Fruit fly (Drosophila melanogaster) whole organism, embryonic: ENCODE measurements around the gene Kr-h2.

Experiments used
- Antp ChIP-seq: fragments of 200-800 bp; sonication (Bioruptor generic); optimal IDR thresholded peaks from 3 replicates; lab custom pipeline; 2016; ENCODE audit warnings: missing biosample characterization, missing genetic modification characterization
- BEAF-32 ChIP-seq: fragments of 200-800 bp; sonication (Bioruptor generic); optimal IDR thresholded peaks from 3 replicates; lab custom pipeline; 2017; ENCODE audit warnings: missing biosample characterization, missing genetic modification characterization, mild to moderate bottlenecking, moderate library complexity, missing genetic modification reagents
- CG11093 ChIP-seq: fragments of 200-800 bp; sonication (Bioruptor generic); IDR thresholded peaks from 3 replicates; pipeline ENCODE4 v1.3.6; 2022; ENCODE audit warnings: missing biosample characterization, missing genetic modification characterization
- CG11247 ChIP-seq: fragments of 200-800 bp; sonication (Bioruptor generic); IDR thresholded peaks from 2 replicates; pipeline ENCODE4 v1.3.6; 2022; ENCODE audit warnings: missing biosample characterization, missing genetic modification characterization
- CG11398 ChIP-seq: fragments of 200-800 bp; sonication (Bioruptor generic); optimal IDR thresholded peaks from 2 replicates; lab custom pipeline; 2016; ENCODE audit warnings: missing biosample characterization, missing genetic modification characterization
- CG11560 ChIP-seq: fragments of 200-800 bp; sonication (Bioruptor generic); IDR thresholded peaks from 3 replicates; pipeline ENCODE4 v1.3.6; 2022; ENCODE audit warnings: missing biosample characterization, missing genetic modification characterization
- CG13123 ChIP-seq: fragments of 200-800 bp; sonication (Bioruptor generic); optimal IDR thresholded peaks from 2 replicates; lab custom pipeline; 2016; ENCODE audit warnings: missing biosample characterization, missing genetic modification characterization
- CG13894 ChIP-seq: fragments of 200-800 bp; sonication (Bioruptor generic); optimal IDR thresholded peaks from 3 replicates; lab custom pipeline; 2018; ENCODE audit warnings: missing biosample characterization, mild to moderate bottlenecking, missing genetic modification characterization, moderate library complexity
- CG14965 ChIP-seq: fragments of 200-800 bp; sonication (Bioruptor generic); optimal IDR thresholded peaks from 2 replicates; lab custom pipeline; 2016; ENCODE audit warnings: missing biosample characterization, missing genetic modification characterization, borderline replicate concordance
- CG15696 ChIP-seq: fragments of 200-800 bp; sonication (Bioruptor generic); optimal IDR thresholded peaks from 2 replicates; lab custom pipeline; 2019; ENCODE audit warnings: missing biosample characterization, mild to moderate bottlenecking, missing genetic modification characterization, moderate library complexity
- CG16863 ChIP-seq: fragments of 200-800 bp; sonication (Bioruptor generic); optimal IDR thresholded peaks from 3 replicates; lab custom pipeline; 2016; ENCODE audit warnings: missing biosample characterization, missing genetic modification characterization
- CG18619 ChIP-seq: fragments of 200-800 bp; sonication (Bioruptor generic); optimal IDR thresholded peaks from 3 replicates; lab custom pipeline; 2017; ENCODE audit warnings: missing biosample characterization, mild to moderate bottlenecking, missing genetic modification characterization
- CG2129 ChIP-seq: fragments of 200-800 bp; sonication (Bioruptor generic); IDR thresholded peaks from 2 replicates; pipeline ENCODE4 v1.3.6; 2022; ENCODE audit warnings: missing biosample characterization, missing genetic modification characterization; ENCODE audit not compliant: partially characterized antibody
- CG3065 ChIP-seq: fragments of 200-800 bp; sonication (Bioruptor generic); optimal IDR thresholded peaks from 2 replicates; lab custom pipeline; 2016; ENCODE audit warnings: missing biosample characterization, missing genetic modification characterization
- CG6254 ChIP-seq: fragments of 200-800 bp; sonication (Bioruptor generic); optimal IDR thresholded peaks from 3 replicates; lab custom pipeline; 2017; ENCODE audit warnings: mild to moderate bottlenecking, missing biosample characterization, missing genetic modification reagents, missing genetic modification characterization
- CG7271 ChIP-seq: fragments of 200-800 bp; sonication (Bioruptor generic); optimal IDR thresholded peaks from 2 replicates; lab custom pipeline; 2018; ENCODE audit warnings: missing biosample characterization, mild to moderate bottlenecking, missing genetic modification characterization, moderate library complexity
- CG9609 ChIP-seq: fragments of 200-800 bp; sonication (Bioruptor generic); optimal IDR thresholded peaks from 3 replicates; lab custom pipeline; 2016; ENCODE audit warnings: missing biosample characterization, missing genetic modification characterization
- CoRest ChIP-seq: fragments of 200-800 bp; sonication (Bioruptor generic); optimal IDR thresholded peaks from 3 replicates; lab custom pipeline; 2018; ENCODE audit warnings: missing biosample characterization, mild to moderate bottlenecking, missing genetic modification characterization, moderate library complexity
- D19A ChIP-seq: fragments of 200-800 bp; optimal IDR thresholded peaks from 3 replicates; lab custom pipeline; 2019; ENCODE audit warnings: missing biosample characterization, mild to moderate bottlenecking, missing genetic modification characterization, moderate library complexity
- Dad ChIP-seq: fragments of 200-800 bp; sonication (Bioruptor generic); optimal IDR thresholded peaks from 3 replicates; lab custom pipeline; 2016; ENCODE audit warnings: missing biosample characterization, missing genetic modification characterization
- Dbx ChIP-seq: fragments of 200-800 bp; sonication (Bioruptor generic); IDR thresholded peaks from 3 replicates; pipeline ENCODE4 v1.3.6; 2022; ENCODE audit warnings: missing biosample characterization, missing genetic modification characterization
- E2f2 ChIP-seq: fragments of 200-800 bp; sonication (Bioruptor generic); IDR thresholded peaks from 2 replicates; pipeline ENCODE4 v1.3.6; 2022; ENCODE audit warnings: missing biosample characterization, missing genetic modification characterization
- Eip74EF ChIP-seq, 2 experiments: fragments of 200-800 bp in 1 of 2; fragments of >200 bp in 1 of 2; sonication (Bioruptor generic) in 1 of 2; optimal IDR thresholded peaks; 2 replicates each; lab custom pipeline; 2017 to 2019; ENCODE audit warnings: missing biosample characterization in 2 of 2, missing genetic modification characterization in 2 of 2, mild to moderate bottlenecking in 1 of 2, moderate library complexity in 1 of 2
- Ets65A ChIP-seq: fragments of 200-800 bp; sonication (Bioruptor generic); peaks from one replicate; lab custom pipeline; 2016; ENCODE audit warnings: missing biosample characterization, missing genetic modification characterization
- Ets97D ChIP-seq: fragments of 200-800 bp; sonication (Bioruptor generic); optimal IDR thresholded peaks from 3 replicates; lab custom pipeline; 2016; ENCODE audit warnings: missing biosample characterization, missing genetic modification characterization
- Gsc ChIP-seq: fragments of 200-800 bp; sonication (Bioruptor generic); IDR thresholded peaks from 2 replicates; pipeline ENCODE4 v1.3.6; 2022; ENCODE audit warnings: missing biosample characterization, missing genetic modification characterization
- Gug ChIP-seq: fragments of 200-800 bp; sonication (Bioruptor generic); IDR thresholded peaks from 4 replicates; pipeline ENCODE4 v1.3.6; 2022; ENCODE audit warnings: missing biosample characterization, missing genetic modification characterization
- H2.0 ChIP-seq: fragments of 200-800 bp; sonication (Bioruptor generic); IDR thresholded peaks from 2 replicates; pipeline ENCODE4 v1.3.6; 2022; ENCODE audit warnings: missing biosample characterization, missing genetic modification characterization
- HLHmδ ChIP-seq: fragments of 200-800 bp; sonication (Bioruptor generic); optimal IDR thresholded peaks from 2 replicates; lab custom pipeline; 2018; ENCODE audit warnings: missing biosample characterization, mild to moderate bottlenecking, missing genetic modification characterization, moderate library complexity
- Meics ChIP-seq: fragments of 200-800 bp; sonication (Bioruptor generic); optimal IDR thresholded peaks from 2 replicates; lab custom pipeline; 2017; ENCODE audit warnings: missing biosample characterization, mild to moderate bottlenecking, missing genetic modification characterization
- Nf-YC ChIP-seq: fragments of 200-800 bp; optimal IDR thresholded peaks from 3 replicates; lab custom pipeline; 2019; ENCODE audit warnings: missing biosample characterization, mild to moderate bottlenecking, missing genetic modification characterization, moderate library complexity
- Oli ChIP-seq: fragments of 200-800 bp; sonication (Bioruptor generic); optimal IDR thresholded peaks from 2 replicates; lab custom pipeline; 2018; ENCODE audit warnings: missing biosample characterization, mild to moderate bottlenecking, missing genetic modification characterization, moderate library complexity
- Opbp ChIP-seq: fragments of 200-800 bp; sonication (Bioruptor generic); IDR thresholded peaks from 3 replicates; pipeline ENCODE4 v1.3.6; 2022; ENCODE audit warnings: missing biosample characterization, missing genetic modification characterization; ENCODE audit not compliant: partially characterized antibody
- Optix ChIP-seq: fragments of 200-800 bp; sonication (Bioruptor generic); IDR thresholded peaks from 3 replicates; pipeline ENCODE4 v1.3.6; 2022; ENCODE audit warnings: missing biosample characterization, missing genetic modification characterization
- Sox102F ChIP-seq: fragments of 200-800 bp; sonication (Bioruptor generic); optimal IDR thresholded peaks from 2 replicates; lab custom pipeline; 2018; ENCODE audit warnings: missing biosample characterization, mild to moderate bottlenecking, missing genetic modification characterization, moderate library complexity
- ara ChIP-seq: fragments of 200-800 bp; sonication (Bioruptor generic); IDR thresholded peaks from 2 replicates; pipeline ENCODE4 v1.3.6; 2022; ENCODE audit warnings: missing biosample characterization, missing genetic modification characterization
- bab2 ChIP-seq: fragments of 200-800 bp; sonication (Bioruptor generic); optimal IDR thresholded peaks from 2 replicates; lab custom pipeline; 2016; ENCODE audit warnings: missing biosample characterization, missing genetic modification characterization
- ci ChIP-seq: fragments of 200-800 bp; sonication (Bioruptor generic); IDR thresholded peaks from 3 replicates; pipeline ENCODE4 v1.3.6; 2022; ENCODE audit warnings: missing biosample characterization, missing genetic modification characterization
- dan ChIP-seq: fragments of 200-800 bp; sonication (Bioruptor generic); IDR thresholded peaks from 2 replicates; pipeline ENCODE4 v1.3.6; 2022; ENCODE audit warnings: missing biosample characterization, missing genetic modification characterization
- dm ChIP-seq: fragments of 200-800 bp; sonication (Bioruptor generic); optimal IDR thresholded peaks from 3 replicates; lab custom pipeline; 2016; ENCODE audit warnings: missing biosample characterization, missing genetic modification characterization
- ems ChIP-seq: fragments of 200-800 bp; sonication (Bioruptor generic); optimal IDR thresholded peaks from 3 replicates; lab custom pipeline; 2016; ENCODE audit warnings: missing biosample characterization, missing genetic modification characterization
- ham ChIP-seq: fragments of 200-800 bp; sonication (Bioruptor generic); IDR thresholded peaks from 2 replicates; pipeline ENCODE4 v1.3.6; 2022; ENCODE audit warnings: missing biosample characterization, missing genetic modification characterization
- ind ChIP-seq: fragments of 200-800 bp; sonication (Bioruptor generic); optimal IDR thresholded peaks from 3 replicates; lab custom pipeline; 2016; ENCODE audit warnings: missing biosample characterization, missing genetic modification characterization
- jumu ChIP-seq: fragments of 200-800 bp; sonication (Bioruptor generic); optimal IDR thresholded peaks from 3 replicates; lab custom pipeline; 2016; ENCODE audit warnings: missing biosample characterization, missing genetic modification characterization
- lola ChIP-seq, 3 experiments: fragments of >200 bp in 2 of 3; fragments of 200-800 bp in 1 of 3; sonication (Bioruptor generic) in 1 of 3; optimal IDR thresholded peaks; 2 replicates each; lab custom pipeline; 2017 to 2019; ENCODE audit warnings: missing biosample characterization in 3 of 3, missing genetic modification characterization in 3 of 3, mild to moderate bottlenecking in 1 of 3, moderate library complexity in 1 of 3
- peb ChIP-seq: fragments of 200-800 bp; sonication (Bioruptor generic); IDR thresholded peaks from 2 replicates; pipeline ENCODE4 v1.3.6; 2022; ENCODE audit warnings: missing biosample characterization, missing genetic modification characterization
- pho ChIP-seq: fragments of 200-800 bp; sonication (Bioruptor generic); optimal IDR thresholded peaks from 2 replicates; lab custom pipeline; 2016; ENCODE audit warnings: missing biosample characterization, missing genetic modification characterization
- ranshi ChIP-seq: fragments of 200-800 bp; sonication (Bioruptor generic); IDR thresholded peaks from 2 replicates; pipeline ENCODE4 v1.3.6; 2022; ENCODE audit warnings: missing biosample characterization, missing genetic modification characterization
- scrt ChIP-seq: fragments of 200-800 bp; sonication (Bioruptor generic); optimal IDR thresholded peaks from 2 replicates; lab custom pipeline; 2018; ENCODE audit warnings: missing biosample characterization, mild to moderate bottlenecking, missing genetic modification characterization, moderate library complexity
- stwl ChIP-seq: fragments of 200-800 bp; sonication (Bioruptor generic); optimal IDR thresholded peaks from 3 replicates; lab custom pipeline; 2018; ENCODE audit warnings: missing biosample characterization, mild to moderate bottlenecking, missing genetic modification characterization, moderate library complexity
- ttk ChIP-seq: fragments of 200-800 bp; sonication (Bioruptor generic); IDR thresholded peaks from 2 replicates; pipeline ENCODE4 v2.1.2; 2022; ENCODE audit warnings: missing biosample characterization, missing genetic modification characterization

The Kr-h2 gene

dm6 chr2L:6065823-6066222 is 5.0 kb upstream of the Kr-h2 start, which contains the start of the genes Fbw5 and CG9147 (continued):
- TF ChIP-seq CG11398 (GFP tag; lab: Kevin White, UChicago) (peak; percentile 99), D19A (tag; lab: Kevin White, UChicago) (peak; percentile 99), CG2129 (no peak), Opbp (GFP tag; lab: Robert Waterston, UW) (peak; percentile 57; the same call in 2 of the 3 replicates), Gug (GFP tag; lab: Robert Waterston, UW) (peak; percentile 99), CG15696 (tag; lab: Kevin White, UChicago) (peak; percentile 97), Nf-YC (tag; lab: Kevin White, UChicago) (peak; percentile 88), E2f2 (GFP tag; lab: Robert Waterston, UW) (peak; percentile 95), pho (GFP tag; lab: Kevin White, UChicago) (peak; percentile 99), CG13894 (tag; lab: Kevin White, UChicago) (peak; percentile 98), CG13123 (GFP tag; lab: Kevin White, UChicago) (peak; percentile 99), scrt (peak; percentile 97), Ets97D (GFP tag; lab: Kevin White, UChicago) (peak; percentile 97), ci (GFP tag; lab: Robert Waterston, UW) (peak; percentile 100), lola (GFP tag; optimal IDR thresholded peaks at IDR 0.05; lab: Kevin White, UChicago) (peak in 1 of 3 experiments; percentile 100), H2.0 (peak; percentile 100), CG18619 (GFP tag; lab: Kevin White, UChicago) (peak; percentile 100), CoRest (tag; lab: Kevin White, UChicago) (peak; percentile 100), CG11093 (peak; percentile 99), Sox102F (GFP tag; lab: Kevin White, UChicago) (peak; percentile 100), ara (GFP tag; lab: Robert Waterston, UW) (peak; percentile 100), CG9609 (GFP tag; lab: Kevin White, UChicago) (peak; percentile 99), HLHmδ (GFP tag; lab: Kevin White, UChicago) (peak; percentile 39), ranshi (peak; percentile 100), CG11247 (GFP tag; lab: Robert Waterston, UW) (peak; percentile 100), Optix (GFP tag; lab: Robert Waterston, UW) (peak; percentile 99), stwl (peak; percentile 88), CG6254 (GFP tag; lab: Kevin White, UChicago) (peak; percentile 95), dm (peak; percentile 99), bab2 (GFP tag; lab: Kevin White, UChicago) (peak; percentile 100), CG7271 (tag; lab: Kevin White, UChicago) (peak; percentile 93), ind (peak; percentile 99), Oli (peak; percentile 100), ham (GFP tag; lab: Robert Waterston, UW) (peak; percentile 99), Eip74EF (GFP tag; optimal IDR thresholded peaks at IDR 0.05; lab: Kevin White, UChicago) (peak in 1 of 2 experiments; percentile 100), CG3065 (peak; percentile 99), dan (GFP tag; lab: Robert Waterston, UW) (peak; percentile 95), ems (GFP tag; lab: Kevin White, UChicago) (peak; percentile 99), CG14965 (GFP tag; lab: Kevin White, UChicago) (peak; percentile 92), CG11560 (peak; percentile 94), ttk (peak; percentile 100), Ets65A (peak; percentile 100), Gsc (GFP tag; lab: Robert Waterston, UW) (peak; percentile 96; the same call in 1 of the 2 replicates), peb (peak; percentile 99), CG16863 (peak; percentile 99), jumu (GFP tag; lab: Kevin White, UChicago) (peak; percentile 99), Meics (GFP tag; lab: Kevin White, UChicago) (peak; percentile 99), BEAF-32 (GFP tag; lab: Kevin White, UChicago) (peak; percentile 61), Dad (GFP tag; lab: Kevin White, UChicago) (peak; percentile 99), Dbx (GFP tag; lab: Robert Waterston, UW) (peak; percentile 100), Antp (peak; percentile 99)
